Fruit fly (Drosophila melanogaster) whole organism, embryonic: ENCODE results near the gene AP-1mu.

ENCODE experiments used
- Atf3 ChIP-seq: fragments of 200-800 bp; sonication (Bioruptor generic); optimal IDR thresholded peaks from 3 replicates; lab custom pipeline; 2016; ENCODE audit warnings: missing biosample characterization, missing genetic modification characterization
- Awh ChIP-seq: fragments of 200-800 bp; sonication (Bioruptor generic); IDR thresholded peaks from 2 replicates; pipeline ENCODE4, ENCODE4 v1.3.6; 2022; ENCODE audit warnings: missing biosample characterization, missing genetic modification characterization
- B-H2 ChIP-seq: fragments of 200-800 bp; sonication (Bioruptor generic); optimal IDR thresholded peaks from 2 replicates; lab custom pipeline; 2018; ENCODE audit warnings: missing biosample characterization, mild to moderate bottlenecking, missing genetic modification characterization
- CG10462 ChIP-seq: fragments of 200-800 bp; sonication (Bioruptor generic); optimal IDR thresholded peaks from 2 replicates; lab custom pipeline; 2016; ENCODE audit warnings: missing biosample characterization, missing genetic modification characterization
- CG10959 ChIP-seq: fragments of 200-800 bp; sonication (Bioruptor generic); IDR thresholded peaks from 2 replicates; pipeline ENCODE4 v1.3.6; 2022; ENCODE audit warnings: missing biosample characterization, missing genetic modification characterization
- CG11456 ChIP-seq: fragments of 200-800 bp; sonication (Bioruptor generic); IDR thresholded peaks from 3 replicates; pipeline ENCODE4 v1.3.6; 2022; ENCODE audit warnings: missing biosample characterization, missing genetic modification characterization
- CG11723 ChIP-seq: fragments of 200-800 bp; sonication (Bioruptor generic); optimal IDR thresholded peaks from 2 replicates; lab custom pipeline; 2017; ENCODE audit warnings: missing biosample characterization, mild to moderate bottlenecking, missing genetic modification characterization
- CG12744 ChIP-seq: fragments of 200-800 bp; sonication (Bioruptor generic); optimal IDR thresholded peaks from 2 replicates; lab custom pipeline; 2016; ENCODE audit warnings: missing biosample characterization, missing genetic modification characterization
- CG14710 ChIP-seq: fragments of 200-800 bp; sonication (Bioruptor generic); optimal IDR thresholded peaks from 3 replicates; lab custom pipeline; 2019; ENCODE audit warnings: missing biosample characterization, mild to moderate bottlenecking, missing genetic modification characterization, moderate library complexity
- CG15601 ChIP-seq: fragments of 200-800 bp; sonication (Bioruptor generic); optimal IDR thresholded peaks from 3 replicates; lab custom pipeline; 2019; ENCODE audit warnings: missing biosample characterization, mild to moderate bottlenecking, missing genetic modification characterization, moderate library complexity
- CG17359 ChIP-seq: fragments of 200-800 bp; sonication (Bioruptor generic); optimal IDR thresholded peaks from 3 replicates; lab custom pipeline; 2018; ENCODE audit warnings: missing biosample characterization, mild to moderate bottlenecking, missing genetic modification characterization, moderate library complexity
- CG17568 ChIP-seq: fragments of 200-800 bp; sonication (Bioruptor generic); optimal IDR thresholded peaks from 2 replicates; lab custom pipeline; 2018; ENCODE audit warnings: missing biosample characterization, mild to moderate bottlenecking, missing genetic modification characterization, moderate library complexity
- CG31388 ChIP-seq: fragments of 200-800 bp; sonication (Bioruptor generic); optimal IDR thresholded peaks from 2 replicates; lab custom pipeline; 2016; ENCODE audit warnings: missing biosample characterization, missing genetic modification characterization
- CG32532 ChIP-seq: fragments of 200-800 bp; sonication (Bioruptor generic); IDR thresholded peaks from 2 replicates; pipeline ENCODE4 v1.3.6; 2022; ENCODE audit warnings: missing biosample characterization, missing genetic modification characterization
- CG3281 ChIP-seq: fragments of 200-800 bp; sonication (Bioruptor generic); optimal IDR thresholded peaks from 3 replicates; lab custom pipeline; 2017; ENCODE audit warnings: missing biosample characterization, mild to moderate bottlenecking, missing genetic modification characterization
- CG4820 ChIP-seq: fragments of 200-800 bp; sonication (Bioruptor generic); optimal IDR thresholded peaks from 3 replicates; lab custom pipeline; 2016; ENCODE audit warnings: missing biosample characterization, missing genetic modification characterization
- CG6791 ChIP-seq: fragments of 200-800 bp; sonication (Bioruptor generic); IDR thresholded peaks from 3 replicates; pipeline ENCODE4 v1.3.6; 2022; ENCODE audit warnings: missing biosample characterization, missing genetic modification characterization; ENCODE audit not compliant: partially characterized antibody
- CG6854 ChIP-seq: fragments of 200-800 bp; sonication (Bioruptor generic); optimal IDR thresholded peaks from 3 replicates; lab custom pipeline; 2017; ENCODE audit warnings: missing biosample characterization, mild to moderate bottlenecking, missing genetic modification characterization
- CG7372 ChIP-seq: fragments of 200-800 bp; sonication (Bioruptor generic); IDR thresholded peaks from 2 replicates; pipeline ENCODE4 v1.3.6; 2022; ENCODE audit warnings: missing biosample characterization, missing genetic modification characterization
- CG7745 ChIP-seq: fragments of 200-800 bp; sonication (Bioruptor generic); optimal IDR thresholded peaks from 2 replicates; lab custom pipeline; 2018; ENCODE audit warnings: missing biosample characterization, mild to moderate bottlenecking, missing genetic modification characterization, moderate library complexity
- CG7928 ChIP-seq: fragments of 200-800 bp; sonication (Bioruptor generic); optimal IDR thresholded peaks from 2 replicates; lab custom pipeline; 2017; ENCODE audit warnings: missing biosample characterization, mild to moderate bottlenecking, missing genetic modification characterization
- CG8290 ChIP-seq, 3 experiments: fragments of 200-800 bp; sonication (Bioruptor generic); optimal IDR thresholded peaks; 2 replicates each; lab custom pipeline; 2016 to 2019; ENCODE audit warnings: missing biosample characterization in 3 of 3, missing genetic modification characterization in 3 of 3, mild to moderate bottlenecking in 2 of 3, moderate library complexity in 1 of 3
- CTCF ChIP-seq: fragments of 200-800 bp; sonication (Bioruptor generic); optimal IDR thresholded peaks from 2 replicates; lab custom pipeline; 2017; ENCODE audit warnings: missing biosample characterization, mild to moderate bottlenecking, missing genetic modification characterization, moderate library complexity
- Camta ChIP-seq: fragments of 200-800 bp; sonication (Bioruptor generic); optimal IDR thresholded peaks from 2 replicates; lab custom pipeline; 2016; ENCODE audit warnings: missing biosample characterization, missing genetic modification characterization
- CoRest ChIP-seq: fragments of 200-800 bp; sonication (Bioruptor generic); optimal IDR thresholded peaks from 3 replicates; lab custom pipeline; 2018; ENCODE audit warnings: missing biosample characterization, mild to moderate bottlenecking, missing genetic modification characterization, moderate library complexity
- D ChIP-seq, 2 experiments: fragments of 200-800 bp in 1 of 2; fragments of >200 bp in 1 of 2; sonication (Bioruptor generic) in 1 of 2; optimal IDR thresholded peaks; 2 replicates in 1 of 2; 3 replicates in 1 of 2; lab custom pipeline; 2017; ENCODE audit warnings: mild to moderate bottlenecking in 1 of 2, missing biosample characterization in 1 of 2, missing genetic modification characterization in 1 of 2, missing genetic modification reagents in 1 of 2
- Elba2 ChIP-seq: fragments of 200-800 bp; sonication (Bioruptor generic); optimal IDR thresholded peaks from 3 replicates; lab custom pipeline; 2016; ENCODE audit warnings: missing biosample characterization, missing genetic modification characterization
- H15 ChIP-seq: fragments of 200-800 bp; sonication (Bioruptor generic); IDR thresholded peaks from 3 replicates; pipeline ENCODE4 v1.3.6; 2022; ENCODE audit warnings: missing biosample characterization, missing genetic modification characterization
- HLHmδ ChIP-seq: fragments of 200-800 bp; sonication (Bioruptor generic); optimal IDR thresholded peaks from 2 replicates; lab custom pipeline; 2018; ENCODE audit warnings: missing biosample characterization, mild to moderate bottlenecking, missing genetic modification characterization, moderate library complexity
- Hsf ChIP-seq: fragments of 200-800 bp; sonication (Bioruptor generic); optimal IDR thresholded peaks from 3 replicates; lab custom pipeline; 2016; ENCODE audit warnings: missing biosample characterization, missing genetic modification characterization
- Med ChIP-seq: fragments of 200-800 bp; sonication (Bioruptor generic); peaks from one replicate; lab custom pipeline; 2016; ENCODE audit warnings: missing biosample characterization, missing genetic modification characterization, mild to moderate bottlenecking, inconsistent platforms, moderate library complexity
- Sry-β ChIP-seq: fragments of 200-800 bp; sonication (Bioruptor generic); optimal IDR thresholded peaks from 2 replicates; lab custom pipeline; 2018; ENCODE audit warnings: missing biosample characterization, mild to moderate bottlenecking, missing genetic modification characterization, moderate library complexity
- ato ChIP-seq: fragments of 200-800 bp; sonication (Bioruptor generic); IDR thresholded peaks from 2 replicates; pipeline ENCODE4 v1.3.6; 2022; ENCODE audit warnings: missing biosample characterization, missing genetic modification characterization; ENCODE audit not compliant: partially characterized antibody
- bab2 ChIP-seq: fragments of 200-800 bp; sonication (Bioruptor generic); optimal IDR thresholded peaks from 2 replicates; lab custom pipeline; 2016; ENCODE audit warnings: missing biosample characterization, missing genetic modification characterization
- ems ChIP-seq: fragments of 200-800 bp; sonication (Bioruptor generic); optimal IDR thresholded peaks from 3 replicates; lab custom pipeline; 2016; ENCODE audit warnings: missing biosample characterization, missing genetic modification characterization
- gfzf ChIP-seq: fragments of 200-800 bp; sonication (Bioruptor generic); optimal IDR thresholded peaks from 2 replicates; lab custom pipeline; 2016; ENCODE audit warnings: missing biosample characterization, mild to moderate bottlenecking, missing genetic modification characterization, moderate library complexity
- hbn ChIP-seq: fragments of 200-800 bp; sonication (Bioruptor generic); IDR thresholded peaks from 2 replicates; pipeline ENCODE4 v1.3.6; 2022; ENCODE audit warnings: missing biosample characterization, missing genetic modification characterization; ENCODE audit not compliant: partially characterized antibody
- jing ChIP-seq: fragments of 200-800 bp; sonication (Bioruptor generic); optimal IDR thresholded peaks from 2 replicates; lab custom pipeline; 2018; ENCODE audit warnings: missing biosample characterization, mild to moderate bottlenecking, missing genetic modification characterization
- kah ChIP-seq: fragments of 200-800 bp; sonication (Bioruptor generic); optimal IDR thresholded peaks from 2 replicates; lab custom pipeline; 2018; ENCODE audit warnings: missing biosample characterization, mild to moderate bottlenecking, missing genetic modification characterization
- lov ChIP-seq, 2 experiments: fragments of 200-800 bp in 1 of 2; fragments of >200 bp in 1 of 2; sonication (Bioruptor generic) in 1 of 2; IDR thresholded peaks in 1 of 2; optimal IDR thresholded peaks in 1 of 2; 2 replicates in 1 of 2; 3 replicates in 1 of 2; pipeline versions ENCODE4 v1.3.6 to Lab custom; 2017 to 2022; ENCODE audit warnings: missing biosample characterization in 1 of 2, missing genetic modification characterization in 1 of 2
- p53 ChIP-seq: fragments of 200-800 bp; sonication (Bioruptor generic); optimal IDR thresholded peaks from 2 replicates; lab custom pipeline; 2016; ENCODE audit warnings: missing biosample characterization, missing genetic modification characterization
- peb ChIP-seq: fragments of 200-800 bp; sonication (Bioruptor generic); IDR thresholded peaks from 2 replicates; pipeline ENCODE4 v1.3.6; 2022; ENCODE audit warnings: missing biosample characterization, missing genetic modification characterization
- pnt ChIP-seq: fragments of 200-800 bp; sonication (Bioruptor generic); optimal IDR thresholded peaks from 3 replicates; lab custom pipeline; 2016; ENCODE audit warnings: missing biosample characterization, missing genetic modification characterization
- pzg ChIP-seq: fragments of 200-800 bp; sonication (Bioruptor generic); optimal IDR thresholded peaks from 3 replicates; lab custom pipeline; 2018; ENCODE audit warnings: missing biosample characterization, mild to moderate bottlenecking, missing genetic modification characterization, moderate library complexity
- rib ChIP-seq: fragments of 200-800 bp; sonication (Bioruptor generic); IDR thresholded peaks from 2 replicates; pipeline ENCODE4 v1.3.6; 2022; ENCODE audit warnings: missing biosample characterization, missing genetic modification characterization
- slbo ChIP-seq: fragments of 200-800 bp; sonication (Bioruptor generic); IDR thresholded peaks from 2 replicates; pipeline ENCODE4 v1.3.6; 2022; ENCODE audit warnings: missing biosample characterization, missing genetic modification characterization
- trh ChIP-seq: fragments of 200-800 bp; sonication (Bioruptor generic); optimal IDR thresholded peaks from 2 replicates; lab custom pipeline; 2016; ENCODE audit warnings: missing biosample characterization, missing genetic modification characterization
- unpg ChIP-seq: fragments of 200-800 bp; sonication (Bioruptor generic); optimal IDR thresholded peaks from 3 replicates; lab custom pipeline; 2018; ENCODE audit warnings: missing biosample characterization, mild to moderate bottlenecking, missing genetic modification characterization, moderate library complexity

AP-1mu gene

DNA sequence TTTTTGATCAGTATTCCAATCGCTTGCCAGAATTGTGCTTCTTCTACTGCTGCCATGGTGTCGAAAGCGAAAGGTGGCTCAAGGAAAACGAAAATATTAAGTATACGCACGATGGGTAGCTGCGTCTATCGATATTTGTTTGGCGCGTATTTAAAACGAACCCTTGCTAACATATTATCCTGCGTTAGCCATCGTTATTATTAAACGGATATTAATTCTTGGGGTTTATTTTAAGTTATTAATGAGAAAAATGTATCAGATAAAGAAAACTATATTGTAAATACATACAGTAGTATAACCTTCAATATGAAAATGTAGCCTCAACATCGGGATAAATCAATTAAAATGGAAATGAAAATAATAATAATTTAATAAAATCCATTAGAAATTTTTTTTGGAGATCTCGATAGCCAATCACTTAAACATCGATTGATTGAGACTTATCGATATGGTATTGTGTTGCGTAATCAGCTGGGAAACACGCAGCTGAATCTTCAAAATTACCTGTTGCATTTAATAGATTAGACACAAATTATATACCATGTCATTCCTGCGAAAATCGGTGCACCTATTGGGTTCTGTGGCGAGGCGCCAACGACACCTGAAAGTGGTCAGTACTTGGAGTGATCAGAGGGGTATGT lies 3.9 kb downstream of the AP-1mu start, which contains the start of the genes CG9386 and BckdhA (continued):
- peak; percentile 98 for TF ChIP-seq CG7372
- TF ChIP-seq B-H2 (GFP tag; lab: Kevin White, UChicago) = peak; percentile 45
- no peak for TF ChIP-seq CG10462 (GFP tag; lab: Kevin White, UChicago)
- TF ChIP-seq kah (GFP tag; lab: Kevin White, UChicago) = peak; percentile 72
- no peak for TF ChIP-seq CG31388
- TF ChIP-seq CG4820 (GFP tag; lab: Kevin White, UChicago) = peak; percentile 14
- peak; percentile 32 for TF ChIP-seq CG17359 (tag; lab: Kevin White, UChicago)
- no peak for TF ChIP-seq lov (optimal IDR thresholded peaks at IDR 0.05; lab: Kevin White, UChicago)
- TF ChIP-seq lov (GFP tag; IDR thresholded peaks at IDR 0.05; lab: Robert Waterston, UW) = no peak
- peak; percentile 57; the same call in 2 of the 3 replicates for TF ChIP-seq CG11456 (GFP tag; lab: Robert Waterston, UW)
- TF ChIP-seq p53 = no peak
- no peak for TF ChIP-seq CG10959
- 0 out of 2 replicates have a peak, but pooled peaks have one; percentile 38 for TF ChIP-seq peb
- peak; percentile 38 for TF ChIP-seq CG15601 (tag; lab: Kevin White, UChicago)
- peak; percentile 65 for TF ChIP-seq bab2 (GFP tag; lab: Kevin White, UChicago)
- peak; percentile 16 for TF ChIP-seq unpg
- TF ChIP-seq Awh = no peak
- TF ChIP-seq ato (GFP tag; lab: Robert Waterston, UW) = peak; percentile 56; the same call in 1 of the 2 replicates
- peak; percentile 71 for TF ChIP-seq slbo (GFP tag; lab: Robert Waterston, UW)
- peak; percentile 53 for TF ChIP-seq ems (GFP tag; lab: Kevin White, UChicago)
- no peak for TF ChIP-seq CG7928 (GFP tag; lab: Kevin White, UChicago)
- TF ChIP-seq CG17568 (GFP tag; lab: Kevin White, UChicago) = no peak
- peak; percentile 30 for TF ChIP-seq CG12744 (GFP tag; lab: Kevin White, UChicago)
- no peak for TF ChIP-seq trh (GFP tag; lab: Kevin White, UChicago)
- no peak for TF ChIP-seq Camta (GFP tag; lab: Kevin White, UChicago)
- TF ChIP-seq hbn (GFP tag; lab: Robert Waterston, UW) = peak; percentile 71
- peak; percentile 12; the same call in 1 of the 3 replicates for TF ChIP-seq CG6791 (GFP tag; lab: Robert Waterston, UW)
- peak; percentile 33 for TF ChIP-seq CG11723 (GFP tag; lab: Kevin White, UChicago)
- no peak for TF ChIP-seq rib (GFP tag; lab: Robert Waterston, UW)
- no peak for TF ChIP-seq CG7745 (tag; lab: Kevin White, UChicago)
- TF ChIP-seq CoRest (tag; lab: Kevin White, UChicago) = peak; percentile 73
- peak; percentile 59 for TF ChIP-seq Hsf (GFP tag; lab: Kevin White, UChicago)
- peak; percentile 44 for TF ChIP-seq CG3281 (GFP tag; lab: Kevin White, UChicago)
- no peak for TF ChIP-seq CG6854 (GFP tag; lab: Kevin White, UChicago)
- TF ChIP-seq Atf3 = no peak
- no peak for TF ChIP-seq CTCF (GFP tag; lab: Kevin White, UChicago)
- TF ChIP-seq CG14710 = peak; percentile 66
- peak; percentile 61 for TF ChIP-seq CG8290 (GFP tag; optimal IDR thresholded peaks at IDR 0.05; lab: Kevin White, UChicago)
- TF ChIP-seq CG8290 (tag; optimal IDR thresholded peaks at IDR 0.05; lab: Kevin White, UChicago) = peak; percentile 53 to 82
- no peak for TF ChIP-seq H15 (GFP tag; lab: Robert Waterston, UW)
- TF ChIP-seq Elba2 (GFP tag; lab: Kevin White, UChicago) = no peak
- peak; percentile 34 for TF ChIP-seq pnt (GFP tag; lab: Kevin White, UChicago)
- peak; percentile 62 for TF ChIP-seq CG32532 (GFP tag; lab: Robert Waterston, UW)
- no peak for TF ChIP-seq jing
- no peak for TF ChIP-seq HLHmδ (GFP tag; lab: Kevin White, UChicago)
- TF ChIP-seq D (optimal IDR thresholded peaks at IDR 0.05; lab: Kevin White, UChicago) = no peak
- TF ChIP-seq D (GFP tag; optimal IDR thresholded peaks at IDR 0.05; lab: Kevin White, UChicago) = no peak
- TF ChIP-seq pzg (GFP tag; lab: Kevin White, UChicago) = peak; percentile 55
- peak; percentile 92 for TF ChIP-seq Med (GFP tag; lab: Kevin White, UChicago)
- no peak for TF ChIP-seq gfzf (GFP tag; lab: Kevin White, UChicago)
- TF ChIP-seq Sry-β = peak; percentile 33
